Worm (Caenorhabditis elegans) whole organism, early embryonic: ENCODE data around the gene alfa-1.

Experiments used
- B0310.2 ChIP-seq: sonication (generic microtip); optimal IDR thresholded peaks from 2 replicates; lab custom pipeline; 2016; ENCODE audit warnings: mild to moderate bottlenecking, missing genetic modification characterization, missing compliant biosample characterization
- F13C5.2 ChIP-seq: sonication (generic microtip); optimal IDR thresholded peaks from 2 replicates; lab custom pipeline; 2017; ENCODE audit warnings: mild to moderate bottlenecking, missing genetic modification characterization, inconsistent platforms, missing compliant biosample characterization
- aly-1 ChIP-seq: sonication (generic microtip); optimal IDR thresholded peaks from 2 replicates; lab custom pipeline; 2016; ENCODE audit warnings: missing genetic modification characterization, missing compliant biosample characterization
- ama-1 ChIP-seq: fragments of 150-350 bp; optimal IDR thresholded peaks from 2 replicates; lab custom pipeline; 2014
- ceh-13 ChIP-seq: fragments of 200-800 bp; sonication (Bioruptor generic); optimal IDR thresholded peaks from 2 replicates; lab custom pipeline; 2018; ENCODE audit warnings: mild to moderate bottlenecking, missing genetic modification characterization, missing compliant biosample characterization
- ceh-36 ChIP-seq: sonication (generic microtip); optimal IDR thresholded peaks from 2 replicates; lab custom pipeline; 2016; ENCODE audit warnings: missing genetic modification characterization, inconsistent platforms, missing compliant biosample characterization
- ets-7 ChIP-seq: sonication (generic microtip); optimal IDR thresholded peaks from 2 replicates; lab custom pipeline; 2016; ENCODE audit warnings: missing genotype, missing genetic modification characterization, missing compliant biosample characterization
- flt-1 ChIP-seq: fragments of 200-800 bp; sonication (Bioruptor generic); IDR thresholded peaks from 2 replicates; pipeline ENCODE4 v1.3.6; 2022; ENCODE audit warnings: missing genetic modification characterization, missing compliant biosample characterization
- hmbx-1 ChIP-seq: sonication (generic microtip); optimal IDR thresholded peaks from 2 replicates; lab custom pipeline; 2016; ENCODE audit warnings: mild to moderate bottlenecking, missing genetic modification characterization, missing compliant biosample characterization
- hmg-4 ChIP-seq: fragments of 200-800 bp; sonication (Bioruptor generic); optimal IDR thresholded peaks from 2 replicates; lab custom pipeline; 2018; ENCODE audit warnings: mild to moderate bottlenecking, missing genetic modification characterization, missing compliant biosample characterization
- hnd-1 ChIP-seq: sonication (generic microtip); optimal IDR thresholded peaks from 2 replicates; lab custom pipeline; 2016; ENCODE audit warnings: missing genetic modification characterization, missing compliant biosample characterization
- pes-1 ChIP-seq: fragments of 200-800 bp; sonication (Bioruptor generic); IDR thresholded peaks from 2 replicates; pipeline ENCODE4 v1.3.6; 2022; ENCODE audit warnings: missing genetic modification reagents, missing genetic modification characterization, missing compliant biosample characterization
- scrt-1 ChIP-seq: fragments of 200-800 bp; sonication (Bioruptor generic); IDR thresholded peaks from 2 replicates; pipeline ENCODE4 v1.3.6; 2022; ENCODE audit warnings: missing genetic modification characterization, missing compliant biosample characterization
- sea-1 ChIP-seq: fragments of 200-800 bp; sonication (Bioruptor generic); conservative IDR thresholded peaks from 2 replicates; pipeline ENCODE4 v1.3.6; 2022; ENCODE audit warnings: missing genetic modification characterization, missing compliant biosample characterization
- tbx-11 ChIP-seq: fragments of 200-800 bp; sonication (Bioruptor generic); IDR thresholded peaks from 2 replicates; pipeline ENCODE4 v1.3.6; 2022; ENCODE audit warnings: missing genetic modification characterization, missing compliant biosample characterization
- tbx-37 ChIP-seq: fragments of 200-800 bp; sonication (Bioruptor generic); conservative IDR thresholded peaks from 2 replicates; pipeline ENCODE4 v1.3.6; 2022; ENCODE audit warnings: missing genetic modification reagents, missing genetic modification characterization, missing compliant biosample characterization
- tra-4 ChIP-seq: sonication (generic microtip); optimal IDR thresholded peaks from 2 replicates; lab custom pipeline; 2017; ENCODE audit warnings: missing genetic modification characterization, missing compliant biosample characterization

alfa-1 gene

ce11 chrII:7662008-7662686 lies at the start of gene alfa-1:
alfa-1 (minus strand) TSS chrII:7662522.
- TF ChIP-seq sea-1 (no peak), B0310.2 (tag; lab: Kevin White, UChicago) (no peak), tbx-11 (GFP tag; lab: Robert Waterston, UW) (no peak), ceh-13 (GFP tag; lab: Kevin White, UChicago) (no peak), pes-1 (GFP tag; lab: Robert Waterston, UW) (no peak), flt-1 (no peak), tra-4 (tag; lab: Kevin White, UChicago) (no peak), ceh-36 (tag; lab: Kevin White, UChicago) (no peak), hmbx-1 (tag; lab: Kevin White, UChicago) (no peak), hnd-1 (tag; lab: Kevin White, UChicago) (no peak), hmg-4 (no peak), scrt-1 (no peak)

ce11 chrII:7709301-7709754 lies 47.0 kb upstream of the alfa-1 start, which contains the start of gene sre-1:
sre-1 (plus strand) TSS chrII:7709704.
- TF ChIP-seq hmbx-1 (tag; lab: Kevin White, UChicago) (no peak), F13C5.2 (tag; lab: Kevin White, UChicago) (no peak), flt-1 (no peak), tbx-37 (no peak), tbx-11 (GFP tag; lab: Robert Waterston, UW) (no peak), scrt-1 (no peak), sea-1 (no peak), ceh-36 (tag; lab: Kevin White, UChicago) (no peak), hnd-1 (tag; lab: Kevin White, UChicago) (no peak)

- peak; percentile 95 for TF ChIP-seq F13C5.2 (tag; lab: Kevin White, UChicago)
- TF ChIP-seq tbx-11 (GFP tag; lab: Robert Waterston, UW), result peak; percentile 84
- TF ChIP-seq ama-1, result no peak
- TF ChIP-seq ets-7 (tag; lab: Kevin White, UChicago), result peak; percentile 91
- TF ChIP-seq tra-4 (tag; lab: Kevin White, UChicago), result peak; percentile 66
- TF ChIP-seq hmbx-1 (tag; lab: Kevin White, UChicago), result peak; percentile 49
- peak; percentile 77 for TF ChIP-seq hnd-1 (tag; lab: Kevin White, UChicago)
- TF ChIP-seq tbx-37, result peak; percentile 81
- TF ChIP-seq pes-1 (GFP tag; lab: Robert Waterston, UW), result peak; percentile 91
- peak; percentile 91 for TF ChIP-seq hmg-4
- TF ChIP-seq scrt-1, result peak; percentile 90
- TF ChIP-seq ceh-13 (GFP tag; lab: Kevin White, UChicago), result peak; percentile 80
- peak; percentile 83 for TF ChIP-seq aly-1 (tag; lab: Kevin White, UChicago)
- TF ChIP-seq sea-1, result peak; percentile 91
- peak; percentile 85 for TF ChIP-seq flt-1
- peak; percentile 76 for TF ChIP-seq B0310.2 (tag; lab: Kevin White, UChicago)
- TF ChIP-seq ceh-36 (tag; lab: Kevin White, UChicago), result peak; percentile 77
Observed at ce11 chrII:7708540-7708939, 46.2 kb upstream of the alfa-1 start, which contains the start of gene B0495.9. B0495.9 (minus strand) TSS chrII:7708710.

- TF ChIP-seq hnd-1 (tag; lab: Kevin White, UChicago) (no peak), tra-4 (tag; lab: Kevin White, UChicago) (no peak), B0310.2 (tag; lab: Kevin White, UChicago) (no peak), ceh-36 (tag; lab: Kevin White, UChicago) (no peak), tbx-37 (no peak), flt-1 (no peak), scrt-1 (no peak), hmbx-1 (tag; lab: Kevin White, UChicago) (no peak), sea-1 (no peak), pes-1 (GFP tag; lab: Robert Waterston, UW) (no peak), ama-1 (no peak), F13C5.2 (tag; lab: Kevin White, UChicago) (no peak), ets-7 (tag; lab: Kevin White, UChicago) (no peak), tbx-11 (GFP tag; lab: Robert Waterston, UW) (no peak), ceh-13 (GFP tag; lab: Kevin White, UChicago) (no peak), hmg-4 (no peak), aly-1 (tag; lab: Kevin White, UChicago) (no peak)
Observed at ce11 chrII:7707383-7707782, 45.1 kb upstream of the alfa-1 start, which contains the start of gene luc-7L. luc-7L (minus strand) TSS chrII:7707483.

- TF ChIP-seq tbx-11 (GFP tag; lab: Robert Waterston, UW) (no peak), F13C5.2 (tag; lab: Kevin White, UChicago) (no peak), ceh-36 (tag; lab: Kevin White, UChicago) (no peak), ets-7 (tag; lab: Kevin White, UChicago) (no peak), ceh-13 (GFP tag; lab: Kevin White, UChicago) (no peak), sea-1 (no peak), B0310.2 (tag; lab: Kevin White, UChicago) (no peak), pes-1 (GFP tag; lab: Robert Waterston, UW) (no peak), scrt-1 (no peak), hmg-4 (no peak), hmbx-1 (tag; lab: Kevin White, UChicago) (no peak), ama-1 (no peak), tbx-37 (no peak), aly-1 (tag; lab: Kevin White, UChicago) (no peak)
Observed at ce11 chrII:7705152-7705551, 42.8 kb upstream of the alfa-1 start, which contains the start of gene B0495.7. B0495.7 (minus strand) TSS chrII:7705233.

- TF ChIP-seq hmg-4 (no peak), flt-1 (no peak), hnd-1 (tag; lab: Kevin White, UChicago) (no peak), sea-1 (no peak), tbx-11 (GFP tag; lab: Robert Waterston, UW) (no peak), scrt-1 (no peak), ama-1 (no peak), aly-1 (tag; lab: Kevin White, UChicago) (no peak), B0310.2 (tag; lab: Kevin White, UChicago) (no peak), tbx-37 (no peak), tra-4 (tag; lab: Kevin White, UChicago) (no peak), ceh-36 (tag; lab: Kevin White, UChicago) (no peak), pes-1 (GFP tag; lab: Robert Waterston, UW) (no peak), hmbx-1 (tag; lab: Kevin White, UChicago) (no peak), F13C5.2 (tag; lab: Kevin White, UChicago) (no peak), ets-7 (tag; lab: Kevin White, UChicago) (no peak)
Observed at ce11 chrII:7704387-7704786, 42.1 kb upstream of the alfa-1 start.
